Worm (Caenorhabditis elegans) whole organism, L4 larva: Measurements from ENCODE around the gene R10D12.1.

Experiments used
- mep-1 ChIP-seq: fragments of 150-350 bp; sonication (generic microtip); optimal IDR thresholded peaks from 3 replicates; lab custom pipeline; 2014; ENCODE audit warnings: missing biosample characterization, missing genetic modification characterization
- nhr-77 ChIP-seq: fragments of 150-350 bp; optimal IDR thresholded peaks from 2 replicates; lab custom pipeline; 2014; ENCODE audit warnings: missing biosample characterization, missing genetic modification characterization

ce11 chrV:13949752-13950151, 15.3 kb upstream of the R10D12.1 start, which contains the start of gene R10D12.7:
- TF ChIP-seq mep-1 (tag; lab: Kevin White, UChicago) (no peak), nhr-77 (tag; lab: Kevin White, UChicago) (no peak)
